Fruit fly (Drosophila melanogaster): ENCODE measurements around the gene Ddr.

DNA sequence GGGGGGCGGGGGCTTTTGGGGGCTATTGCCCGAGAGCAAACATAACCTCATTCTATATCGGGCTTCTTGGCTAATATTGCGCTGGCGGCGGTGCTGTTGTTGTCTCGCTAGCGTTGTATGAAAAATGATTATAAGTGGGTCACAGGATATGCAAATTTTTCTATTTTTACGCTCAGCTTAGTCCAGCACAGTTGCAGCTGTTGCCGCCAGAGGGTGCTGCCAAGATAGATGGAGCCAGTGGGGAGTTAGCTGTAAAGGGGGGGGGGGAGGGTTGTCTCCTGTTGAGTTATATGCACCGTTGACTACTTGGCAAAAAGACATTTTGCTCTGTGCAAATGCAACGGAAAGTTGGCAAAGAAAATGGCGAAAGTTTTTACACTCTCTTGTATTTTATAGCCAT is 32.0 kb upstream of the Ddr start:
- no peak for TF ChIP-seq CG4282 (GFP tag; optimal IDR thresholded peaks at IDR 0.05)
- TF ChIP-seq usp (GFP tag; optimal IDR thresholded peaks at IDR 0.05) = no peak
- TF ChIP-seq Bteb2 (GFP tag; optimal IDR thresholded peaks at IDR 0.05) = no peak
- TF ChIP-seq CG2712 (tag; optimal IDR thresholded peaks at IDR 0.05) = no peak
- no peak for TF ChIP-seq chm (GFP tag; IDR thresholded peaks at IDR 0.05)
- TF ChIP-seq hth (optimal IDR thresholded peaks at IDR 0.05) = no peak
- no peak for TF ChIP-seq Med (GFP tag)
- TF ChIP-seq eve (GFP tag; optimal IDR thresholded peaks at IDR 0.05) = no peak
- no peak for TF ChIP-seq Ets97D (GFP tag; optimal IDR thresholded peaks at IDR 0.05)
- TF ChIP-seq NFAT (GFP tag; IDR thresholded peaks at IDR 0.05) = no peak
- TF ChIP-seq nerfin-1 (tag; optimal IDR thresholded peaks at IDR 0.05) = no peak
- no peak for TF ChIP-seq CG2116 (GFP tag; optimal IDR thresholded peaks at IDR 0.05)
- TF ChIP-seq Hr39 (optimal IDR thresholded peaks at IDR 0.05) = no peak
- TF ChIP-seq Oaz (GFP tag; IDR thresholded peaks at IDR 0.05) = no peak

Measured in whole organism, embryonic.